Fruit fly (Drosophila melanogaster) whole organism, embryonic: ENCODE results near the gene T48.

Experiments
- CG10321 ChIP-seq: fragments of 200-800 bp; sonication (Bioruptor generic); IDR thresholded peaks from 2 replicates; pipeline ENCODE4 v1.3.6; 2022; ENCODE audit warnings: missing biosample characterization, missing genetic modification characterization
- CG10959 ChIP-seq: fragments of 200-800 bp; sonication (Bioruptor generic); IDR thresholded peaks from 2 replicates; pipeline ENCODE4 v1.3.6; 2022; ENCODE audit warnings: missing biosample characterization, missing genetic modification characterization
- CG11247 ChIP-seq: fragments of 200-800 bp; sonication (Bioruptor generic); IDR thresholded peaks from 2 replicates; pipeline ENCODE4 v1.3.6; 2022; ENCODE audit warnings: missing biosample characterization, missing genetic modification characterization
- CG12104 ChIP-seq: fragments of 200-800 bp; sonication (Bioruptor generic); optimal IDR thresholded peaks from 3 replicates; lab custom pipeline; 2016; ENCODE audit warnings: missing biosample characterization, missing genetic modification characterization
- CG12659 ChIP-seq: fragments of 200-800 bp; sonication (Bioruptor generic); optimal IDR thresholded peaks from 3 replicates; lab custom pipeline; 2017; ENCODE audit warnings: mild to moderate bottlenecking, missing biosample characterization, missing genetic modification reagents, missing genetic modification characterization
- CG12769 ChIP-seq: fragments of 200-800 bp; sonication (Bioruptor generic); optimal IDR thresholded peaks from 2 replicates; lab custom pipeline; 2019; ENCODE audit warnings: missing biosample characterization, mild to moderate bottlenecking, missing genetic modification characterization, moderate library complexity
- CG13287 ChIP-seq: fragments of 200-800 bp; sonication (Bioruptor generic); IDR thresholded peaks from 2 replicates; pipeline ENCODE4 v1.3.6; 2022; ENCODE audit warnings: missing biosample characterization, missing genetic modification characterization; ENCODE audit not compliant: partially characterized antibody
- CG13296 ChIP-seq: fragments of 200-800 bp; sonication (Bioruptor generic); optimal IDR thresholded peaks from 3 replicates; lab custom pipeline; 2018; ENCODE audit warnings: missing biosample characterization, mild to moderate bottlenecking, missing genetic modification characterization
- CG17186 ChIP-seq: fragments of 200-800 bp; sonication (Bioruptor generic); optimal IDR thresholded peaks from 3 replicates; lab custom pipeline; 2017; ENCODE audit warnings: missing biosample characterization, missing genetic modification reagents, missing genetic modification characterization
- CG17568 ChIP-seq: fragments of 200-800 bp; sonication (Bioruptor generic); optimal IDR thresholded peaks from 2 replicates; lab custom pipeline; 2018; ENCODE audit warnings: missing biosample characterization, mild to moderate bottlenecking, missing genetic modification characterization, moderate library complexity
- CG30403 ChIP-seq: fragments of 200-800 bp; sonication (Bioruptor generic); optimal IDR thresholded peaks from 3 replicates; lab custom pipeline; 2016; ENCODE audit warnings: missing biosample characterization, missing genetic modification characterization
- CG3407 ChIP-seq: fragments of 200-800 bp; sonication (Bioruptor generic); optimal IDR thresholded peaks from 2 replicates; lab custom pipeline; 2018; ENCODE audit warnings: missing biosample characterization, mild to moderate bottlenecking, missing genetic modification characterization
- CG3838 ChIP-seq: fragments of 200-800 bp; sonication (Bioruptor generic); optimal IDR thresholded peaks from 3 replicates; lab custom pipeline; 2016; ENCODE audit warnings: missing biosample characterization, missing genetic modification characterization
- CG7839 ChIP-seq: fragments of 200-800 bp; sonication (Bioruptor generic); optimal IDR thresholded peaks from 3 replicates; lab custom pipeline; 2018; ENCODE audit warnings: missing biosample characterization, mild to moderate bottlenecking, missing genetic modification characterization, moderate library complexity
- CG8359 ChIP-seq: fragments of 200-800 bp; sonication (Bioruptor generic); optimal IDR thresholded peaks from 2 replicates; lab custom pipeline; 2017; ENCODE audit warnings: missing biosample characterization, mild to moderate bottlenecking, missing genetic modification characterization, borderline replicate concordance
- CTCF ChIP-seq: fragments of 200-800 bp; sonication (Bioruptor generic); optimal IDR thresholded peaks from 2 replicates; lab custom pipeline; 2017; ENCODE audit warnings: missing biosample characterization, mild to moderate bottlenecking, missing genetic modification characterization, moderate library complexity
- Chrac-16 ChIP-seq: fragments of 200-800 bp; sonication (Bioruptor generic); optimal IDR thresholded peaks from 3 replicates; lab custom pipeline; 2016; ENCODE audit warnings: missing biosample characterization, missing genetic modification characterization
- CrebB ChIP-seq: fragments of 200-800 bp; sonication (Bioruptor generic); optimal IDR thresholded peaks from 3 replicates; lab custom pipeline; 2018; ENCODE audit warnings: missing biosample characterization, mild to moderate bottlenecking, missing genetic modification characterization
- Dek ChIP-seq: fragments of 200-800 bp; sonication (Bioruptor generic); optimal IDR thresholded peaks from 3 replicates; lab custom pipeline; 2019; ENCODE audit warnings: missing biosample characterization, mild to moderate bottlenecking, missing genetic modification characterization, moderate library complexity
- Dip2 ChIP-seq: fragments of 200-800 bp; sonication (Bioruptor generic); IDR thresholded peaks from 2 replicates; pipeline ENCODE4 v1.3.6; 2022; ENCODE audit warnings: missing biosample characterization, missing genetic modification characterization
- Fer3 ChIP-seq: fragments of 200-800 bp; sonication (Bioruptor generic); optimal IDR thresholded peaks from 2 replicates; lab custom pipeline; 2018; ENCODE audit warnings: missing biosample characterization, mild to moderate bottlenecking, missing genetic modification characterization, moderate library complexity
- HLHmδ ChIP-seq: fragments of 200-800 bp; sonication (Bioruptor generic); optimal IDR thresholded peaks from 2 replicates; lab custom pipeline; 2018; ENCODE audit warnings: missing biosample characterization, mild to moderate bottlenecking, missing genetic modification characterization, moderate library complexity
- Jarid2 ChIP-seq: fragments of 200-800 bp; sonication (Bioruptor generic); optimal IDR thresholded peaks from 3 replicates; lab custom pipeline; 2017; ENCODE audit warnings: mild to moderate bottlenecking, missing biosample characterization, missing genetic modification reagents, missing genetic modification characterization
- Lhr ChIP-seq: fragments of 200-800 bp; sonication (Bioruptor generic); optimal IDR thresholded peaks from 3 replicates; lab custom pipeline; 2017; ENCODE audit warnings: mild to moderate bottlenecking, missing biosample characterization, missing genetic modification reagents, missing genetic modification characterization
- MESR4 ChIP-seq: fragments of 200-800 bp; sonication (Bioruptor generic); optimal IDR thresholded peaks from 2 replicates; lab custom pipeline; 2018; ENCODE audit warnings: missing biosample characterization, mild to moderate bottlenecking, missing genetic modification characterization, moderate library complexity
- Meics ChIP-seq: fragments of 200-800 bp; sonication (Bioruptor generic); optimal IDR thresholded peaks from 2 replicates; lab custom pipeline; 2017; ENCODE audit warnings: missing biosample characterization, mild to moderate bottlenecking, missing genetic modification characterization
- NfI ChIP-seq: fragments of 200-800 bp; sonication (Bioruptor generic); optimal IDR thresholded peaks from 3 replicates; lab custom pipeline; 2018; ENCODE audit warnings: missing biosample characterization, mild to moderate bottlenecking, missing genetic modification characterization, moderate library complexity
- Poxn ChIP-seq: fragments of 200-800 bp; sonication (Bioruptor generic); IDR thresholded peaks from 2 replicates; pipeline ENCODE4 v1.3.6; 2022; ENCODE audit warnings: missing biosample characterization, missing genetic modification characterization
- Ptx1 ChIP-seq: fragments of 200-800 bp; sonication (Bioruptor generic); IDR thresholded peaks from 2 replicates; pipeline ENCODE4 v1.3.6; 2022; ENCODE audit warnings: missing biosample characterization, missing genetic modification characterization
- Vsx1 ChIP-seq: fragments of 200-800 bp; sonication (Bioruptor generic); optimal IDR thresholded peaks from 2 replicates; lab custom pipeline; 2017; ENCODE audit warnings: missing biosample characterization, mild to moderate bottlenecking, missing genetic modification characterization, missing genetic modification reagents
- Xrp1 ChIP-seq: fragments of 200-800 bp; sonication (Bioruptor generic); IDR thresholded peaks from 2 replicates; pipeline ENCODE4 v1.3.6; 2022; ENCODE audit warnings: missing biosample characterization, missing genetic modification characterization
- bsh ChIP-seq, 2 experiments: fragments of 200-800 bp; sonication (Bioruptor generic); optimal IDR thresholded peaks; 2 replicates each; lab custom pipeline; 2017 to 2018; ENCODE audit warnings: mild to moderate bottlenecking in 2 of 2, missing biosample characterization in 2 of 2, missing genetic modification characterization in 2 of 2, moderate library complexity in 1 of 2
- crc ChIP-seq: fragments of 200-800 bp; sonication (Bioruptor generic); optimal IDR thresholded peaks from 2 replicates; lab custom pipeline; 2016; ENCODE audit warnings: missing biosample characterization, missing genetic modification characterization
- dan ChIP-seq: fragments of 200-800 bp; sonication (Bioruptor generic); IDR thresholded peaks from 2 replicates; pipeline ENCODE4 v1.3.6; 2022; ENCODE audit warnings: missing biosample characterization, missing genetic modification characterization
- fd3F ChIP-seq: fragments of 200-800 bp; sonication (Bioruptor generic); optimal IDR thresholded peaks from 2 replicates; lab custom pipeline; 2018; ENCODE audit warnings: missing biosample characterization, mild to moderate bottlenecking, missing genetic modification characterization, moderate library complexity
- gcm ChIP-seq: fragments of 200-800 bp; sonication (Bioruptor generic); optimal IDR thresholded peaks from 2 replicates; lab custom pipeline; 2019; ENCODE audit warnings: missing biosample characterization, mild to moderate bottlenecking, missing genetic modification characterization, moderate library complexity
- hkb ChIP-seq, 2 experiments: fragments of 200-800 bp in 1 of 2; fragments of >200 bp in 1 of 2; sonication (Bioruptor generic) in 1 of 2; IDR thresholded peaks in 1 of 2; optimal IDR thresholded peaks in 1 of 2; 2 replicates each; pipeline versions ENCODE4 v1.3.6 to Lab custom; 2017 to 2022; ENCODE audit warnings: missing biosample characterization in 1 of 2, missing genetic modification characterization in 1 of 2
- ken ChIP-seq: fragments of 200-800 bp; sonication (Bioruptor generic); IDR thresholded peaks from 3 replicates; pipeline ENCODE4 v1.3.6; 2022; ENCODE audit warnings: missing biosample characterization, missing genetic modification characterization
- knrl ChIP-seq: fragments of 200-800 bp; sonication (Bioruptor generic); IDR thresholded peaks from 3 replicates; pipeline ENCODE4 v1.3.6; 2022; ENCODE audit warnings: missing biosample characterization, missing genetic modification characterization; ENCODE audit not compliant: partially characterized antibody
- lbe ChIP-seq: fragments of 200-800 bp; sonication (Bioruptor generic); optimal IDR thresholded peaks from 2 replicates; lab custom pipeline; 2016; ENCODE audit warnings: missing biosample characterization, mild to moderate bottlenecking, missing genetic modification characterization
- maf-S ChIP-seq: fragments of 200-800 bp; sonication (Bioruptor generic); optimal IDR thresholded peaks from 2 replicates; lab custom pipeline; 2016; ENCODE audit warnings: missing biosample characterization, missing genetic modification characterization
- nau ChIP-seq: fragments of 200-800 bp; sonication (Bioruptor generic); optimal IDR thresholded peaks from 3 replicates; lab custom pipeline; 2017; ENCODE audit warnings: missing biosample characterization, mild to moderate bottlenecking, missing genetic modification characterization, missing genetic modification reagents
- otp ChIP-seq: fragments of 200-800 bp; sonication (Bioruptor generic); IDR thresholded peaks from 3 replicates; pipeline ENCODE4, ENCODE4 v1.3.6; 2022; ENCODE audit warnings: missing biosample characterization, missing genetic modification characterization
- pb ChIP-seq: fragments of 200-800 bp; sonication (Bioruptor generic); optimal IDR thresholded peaks from 3 replicates; lab custom pipeline; 2016; ENCODE audit warnings: missing biosample characterization, missing genetic modification characterization
- rib ChIP-seq: fragments of 200-800 bp; sonication (Bioruptor generic); IDR thresholded peaks from 2 replicates; pipeline ENCODE4 v1.3.6; 2022; ENCODE audit warnings: missing biosample characterization, missing genetic modification characterization
- so ChIP-seq: fragments of 200-800 bp; sonication (Bioruptor generic); IDR thresholded peaks from 3 replicates; pipeline ENCODE4 v1.3.6; 2022; ENCODE audit warnings: missing biosample characterization, missing genetic modification characterization
- sqz ChIP-seq: fragments of 200-800 bp; sonication (Bioruptor generic); optimal IDR thresholded peaks from 3 replicates; lab custom pipeline; 2018; ENCODE audit warnings: missing biosample characterization, mild to moderate bottlenecking, missing genetic modification characterization
- stwl ChIP-seq: fragments of 200-800 bp; sonication (Bioruptor generic); optimal IDR thresholded peaks from 3 replicates; lab custom pipeline; 2018; ENCODE audit warnings: missing biosample characterization, mild to moderate bottlenecking, missing genetic modification characterization, moderate library complexity
- vvl ChIP-seq: fragments of 200-800 bp; sonication (Bioruptor generic); IDR thresholded peaks from 2 replicates; pipeline ENCODE4 v1.3.6; 2022; ENCODE audit warnings: missing biosample characterization, missing genetic modification characterization

T48 gene

DNA sequence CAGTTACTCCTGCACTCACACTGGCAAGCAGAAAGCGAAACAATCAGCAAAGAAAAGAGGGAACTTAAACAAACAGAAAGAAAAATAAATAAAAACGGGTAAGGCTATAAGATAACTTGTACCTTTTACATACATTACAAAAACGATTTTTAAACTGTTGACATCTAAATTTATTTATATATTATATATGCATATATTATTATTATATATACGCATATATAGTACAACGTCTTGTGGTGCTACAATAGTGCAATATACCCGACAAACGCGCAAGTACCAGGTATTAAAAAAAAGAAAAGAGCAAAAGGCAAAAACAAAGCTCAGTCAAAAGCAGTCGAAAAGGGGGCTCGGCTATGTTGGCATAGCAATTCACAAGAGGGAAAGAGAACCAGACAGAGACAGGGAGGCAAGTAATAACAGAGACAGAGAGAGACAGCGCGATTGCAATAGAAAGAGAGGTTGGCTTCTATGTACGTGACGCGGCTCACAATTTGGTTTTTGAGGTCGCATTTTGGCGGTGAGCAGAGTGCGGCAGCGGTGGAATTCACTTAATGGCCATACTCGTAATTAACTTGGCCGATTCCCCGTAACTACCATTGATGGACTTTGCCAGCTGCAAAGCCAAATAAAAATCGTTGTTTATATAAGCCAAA lies 72.6 kb downstream of the T48 start (continued):
- no peak for TF ChIP-seq hkb (optimal IDR thresholded peaks at IDR 0.05; lab: Kevin White, UChicago)
- peak; percentile 86 for TF ChIP-seq hkb (GFP tag; IDR thresholded peaks at IDR 0.05; lab: Robert Waterston, UW)
- TF ChIP-seq crc, result no peak
- no peak for TF ChIP-seq CTCF (GFP tag; lab: Kevin White, UChicago)
- peak; percentile 87 for TF ChIP-seq CG10321 (GFP tag; lab: Robert Waterston, UW)
- peak; percentile 63; the same call in 1 of the 2 replicates for TF ChIP-seq CG11247 (GFP tag; lab: Robert Waterston, UW)
- TF ChIP-seq CG17186 (GFP tag; lab: Kevin White, UChicago), result no peak
- peak; percentile 61 for TF ChIP-seq fd3F (GFP tag; lab: Kevin White, UChicago)
- no peak for TF ChIP-seq MESR4 (GFP tag; lab: Kevin White, UChicago)
- TF ChIP-seq lbe (GFP tag; lab: Kevin White, UChicago), result peak; percentile 88
- peak; percentile 46 for TF ChIP-seq CG13296 (GFP tag; lab: Kevin White, UChicago)
- no peak for TF ChIP-seq CG13287 (GFP tag; lab: Robert Waterston, UW)
- TF ChIP-seq ken (GFP tag; lab: Robert Waterston, UW), result peak; percentile 86
- peak; percentile 58 for TF ChIP-seq CG17568
- TF ChIP-seq CG12104 (GFP tag; lab: Kevin White, UChicago), result peak; percentile 56
- peak; percentile 53 for TF ChIP-seq sqz (GFP tag; lab: Kevin White, UChicago)
- TF ChIP-seq Poxn (GFP tag; lab: Robert Waterston, UW), result no peak
- TF ChIP-seq CG3838 (GFP tag; lab: Kevin White, UChicago), result no peak
- TF ChIP-seq CrebB (tag; lab: Kevin White, UChicago), result no peak
- peak; percentile 1 for TF ChIP-seq pb (GFP tag; lab: Kevin White, UChicago)
- no peak for TF ChIP-seq stwl (tag; lab: Kevin White, UChicago)
- peak; percentile 64 for TF ChIP-seq CG3407 (GFP tag; lab: Kevin White, UChicago)
- TF ChIP-seq CG12659 (GFP tag; lab: Kevin White, UChicago), result peak; percentile 43
- peak; percentile 67 for TF ChIP-seq Vsx1
- TF ChIP-seq Lhr (GFP tag; lab: Kevin White, UChicago), result peak; percentile 20
- TF ChIP-seq otp (GFP tag; lab: Robert Waterston, UW), result peak; percentile 63; the same call in 1 of the 3 replicates
- TF ChIP-seq NfI (GFP tag; lab: Kevin White, UChicago), result peak; percentile 66
- TF ChIP-seq Dek (tag; lab: Kevin White, UChicago), result peak; percentile 53
- TF ChIP-seq rib, result no peak
- no peak for TF ChIP-seq maf-S (GFP tag; lab: Kevin White, UChicago)
- peak; percentile 94 for TF ChIP-seq vvl (GFP tag; lab: Robert Waterston, UW)
- peak; percentile 89 for TF ChIP-seq Xrp1 (GFP tag; lab: Robert Waterston, UW)
- peak; percentile 85 for TF ChIP-seq CG7839 (tag; lab: Kevin White, UChicago)
- TF ChIP-seq Dip2 (GFP tag; lab: Robert Waterston, UW), result no peak
- peak; percentile 88 to 92 for TF ChIP-seq bsh (GFP tag; optimal IDR thresholded peaks at IDR 0.05; lab: Kevin White, UChicago)
- TF ChIP-seq HLHmδ (GFP tag; lab: Kevin White, UChicago), result no peak
- peak; percentile 26; the same call in 1 of the 2 replicates for TF ChIP-seq CG10959
- peak; percentile 55 for TF ChIP-seq CG30403
- TF ChIP-seq CG12769 (tag; lab: Kevin White, UChicago), result no peak
- no peak for TF ChIP-seq knrl (GFP tag; lab: Robert Waterston, UW)
- peak; percentile 40 for TF ChIP-seq Jarid2
- peak; percentile 48 for TF ChIP-seq nau (GFP tag; lab: Kevin White, UChicago)
- peak; percentile 79; the same call in 2 of the 3 replicates for TF ChIP-seq so
- no peak for TF ChIP-seq dan (GFP tag; lab: Robert Waterston, UW)
- TF ChIP-seq Chrac-16 (GFP tag; lab: Kevin White, UChicago), result peak; percentile 54
- TF ChIP-seq Ptx1 (GFP tag; lab: Robert Waterston, UW), result peak; percentile 90
- peak; percentile 61 for TF ChIP-seq gcm (GFP tag; lab: Kevin White, UChicago)
- TF ChIP-seq Fer3 (tag; lab: Kevin White, UChicago), result peak; percentile 75
- peak; percentile 69 for TF ChIP-seq Meics
- TF ChIP-seq CG8359 (GFP tag; lab: Kevin White, UChicago), result peak; percentile 16
